Fruit fly (Drosophila melanogaster): ENCODE measurements around the gene Vps29.

Vps29 gene

dm6 chr2L:1150554-1150953 lies at the start of gene Vps29, which contains the start of gene Tfb4:
Gene Vps29 (plus strand): TSS chr2L:1150766.
Gene Tfb4 (minus strand): TSS chr2L:1150677.
- TF ChIP-seq CG17801 (GFP tag; optimal IDR thresholded peaks at IDR 0.05; ENCODE audit: partially characterized antibody) = peak; percentile 62

dm6 chr2L:1102349-1102748 lies 48.2 kb upstream of the Vps29 start, which contains the start of gene CG4629:
Gene CG4629 (minus strand): TSS chr2L:1102504.
- no peak for TF ChIP-seq CG17801 (GFP tag; optimal IDR thresholded peaks at IDR 0.05; ENCODE audit: partially characterized antibody)

dm6 chr2L:1108029-1108688 lies 42.4 kb upstream of the Vps29 start, which contains the start of the genes PolrMT and CG14339:
Gene PolrMT (minus strand): TSS chr2L:1108373.
Gene CG14339 (plus strand): TSS chr2L:1108540.
- TF ChIP-seq CG17801 (GFP tag; optimal IDR thresholded peaks at IDR 0.05; ENCODE audit: partially characterized antibody) = no peak

DNA sequence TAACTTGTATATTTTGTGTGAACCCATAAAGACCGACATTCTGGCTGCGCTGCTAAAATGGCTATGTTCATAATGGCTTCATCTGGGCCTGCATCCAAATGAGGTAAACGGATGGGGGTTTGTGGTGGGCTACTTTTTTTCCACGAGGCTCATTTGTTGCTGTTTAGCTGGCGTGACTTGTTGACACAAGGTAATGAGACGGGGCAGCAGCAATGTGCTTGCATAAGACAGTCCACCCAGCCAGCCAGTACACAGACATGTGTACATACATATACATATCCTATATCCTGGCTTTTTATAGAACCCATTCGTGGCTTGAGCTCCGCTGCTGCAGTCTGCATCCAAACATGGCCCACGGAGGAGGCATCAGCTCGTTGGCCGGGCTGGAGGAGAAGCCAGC lies 37.9 kb upstream of the Vps29 start, which contains the start of gene CG14340:
Gene CG14340 (plus strand): TSS at position 301 of the 400 bp plus-strand sequence.
- TF ChIP-seq CG17801 (GFP tag; optimal IDR thresholded peaks at IDR 0.05; ENCODE audit: partially characterized antibody) = no peak

DNA sequence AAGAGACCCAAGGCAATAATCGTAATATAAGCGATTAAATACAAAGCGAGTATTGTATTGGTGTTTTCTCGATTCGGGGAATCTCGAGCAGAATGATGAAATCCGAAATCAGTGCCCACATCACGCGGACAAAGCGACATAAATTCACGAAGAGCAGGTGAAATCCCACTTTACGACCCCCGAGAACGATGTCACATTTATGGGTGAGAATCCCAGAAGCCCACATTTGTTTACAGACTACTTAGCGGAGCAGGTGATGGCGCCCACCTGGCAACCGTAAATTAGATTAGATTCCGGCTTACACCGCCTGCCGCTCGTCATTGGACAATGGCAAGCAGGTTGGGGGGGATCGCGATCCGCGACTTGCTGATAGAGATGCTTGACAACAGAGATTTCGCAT lies 36.3 kb upstream of the Vps29 start:
- TF ChIP-seq CG17801 (GFP tag; optimal IDR thresholded peaks at IDR 0.05; ENCODE audit: partially characterized antibody) = no peak

DNA sequence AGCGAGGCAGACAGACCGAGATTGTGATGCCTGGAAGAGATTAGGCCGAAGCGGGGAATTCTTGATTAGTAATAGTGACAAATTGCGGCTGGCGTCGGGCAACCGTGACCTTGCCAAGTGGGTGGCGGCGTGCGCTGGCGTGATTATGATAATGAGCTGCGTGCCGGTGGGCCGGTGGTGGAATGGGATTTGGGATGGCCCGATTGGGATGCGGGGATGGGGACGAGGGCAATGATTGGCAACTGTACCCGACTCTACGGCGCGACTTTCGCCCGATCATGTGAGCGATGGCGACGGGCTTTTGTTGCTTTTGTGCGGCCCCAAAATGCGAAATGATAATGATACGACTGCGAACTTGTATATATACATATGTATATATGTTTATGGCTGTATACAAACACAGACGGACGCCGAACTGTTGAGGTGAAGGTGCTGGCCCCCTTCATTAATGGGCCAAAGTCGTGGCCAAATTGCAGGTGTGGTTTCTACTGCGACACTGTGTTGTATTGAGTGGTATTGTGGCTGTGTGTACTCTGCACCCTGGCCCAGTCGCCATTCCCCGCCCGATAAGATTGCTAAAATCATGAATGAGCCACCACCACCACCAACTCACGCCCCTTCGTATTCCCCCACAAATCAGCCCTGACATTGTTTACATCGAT lies 33.8 kb upstream of the Vps29 start:
- TF ChIP-seq CG17801 (GFP tag; optimal IDR thresholded peaks at IDR 0.05; ENCODE audit: partially characterized antibody) = no peak

DNA sequence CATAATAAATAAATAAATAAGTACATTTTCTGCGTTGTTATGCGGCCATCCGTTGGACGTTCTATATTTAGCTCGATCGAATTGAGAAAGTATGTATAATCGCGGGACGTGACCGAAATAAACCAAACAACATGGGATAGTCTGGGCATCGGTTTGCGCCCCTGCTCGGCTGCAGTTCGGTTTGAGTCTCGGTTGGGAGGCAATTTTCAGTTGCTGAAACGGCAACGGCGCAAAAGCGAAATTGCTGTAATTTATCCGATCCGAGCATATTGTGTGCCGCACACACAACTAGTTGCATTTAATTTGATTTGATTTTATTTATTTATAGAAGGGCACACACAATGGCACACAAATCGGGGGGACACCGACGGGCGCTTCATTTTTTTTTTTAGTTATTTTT lies 32.4 kb upstream of the Vps29 start:
- TF ChIP-seq CG17801 (GFP tag; optimal IDR thresholded peaks at IDR 0.05; ENCODE audit: partially characterized antibody) = no peak

dm6 chr2L:1118880-1119809 lies 31.4 kb upstream of the Vps29 start:
- TF ChIP-seq CG17801 (GFP tag; optimal IDR thresholded peaks at IDR 0.05; ENCODE audit: partially characterized antibody) = peak; percentile 55

DNA sequence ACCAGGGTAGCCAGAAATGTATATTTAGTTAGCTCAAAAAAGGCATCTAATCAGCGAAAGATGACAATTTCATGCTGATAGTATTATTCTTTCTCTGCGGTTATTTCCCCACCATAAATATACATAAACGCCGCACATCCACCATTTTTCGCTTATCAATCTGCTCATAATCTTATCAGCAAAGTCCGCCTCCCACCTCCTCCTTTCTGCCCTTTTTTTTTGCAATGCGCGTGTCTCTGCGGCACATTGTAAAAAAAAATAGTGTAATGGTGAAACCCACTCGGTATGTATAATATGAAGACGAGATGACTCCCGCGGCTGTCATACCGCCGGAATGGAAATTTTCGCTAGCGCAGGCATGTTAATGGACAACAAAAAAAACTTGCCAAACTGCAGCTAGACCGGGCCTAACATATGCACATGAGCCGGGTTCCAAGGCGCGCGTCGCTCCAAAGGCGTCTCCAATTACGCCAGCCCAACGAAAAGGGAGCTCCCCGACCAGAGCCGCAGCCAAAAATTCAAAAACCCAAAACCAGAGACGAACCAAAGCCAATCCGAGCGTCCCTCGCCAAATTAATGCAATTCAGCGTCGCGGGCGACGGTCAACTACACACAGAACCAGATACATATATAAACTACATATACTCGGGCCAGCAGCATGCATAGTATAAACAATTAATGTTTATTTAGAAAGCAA lies 30.2 kb upstream of the Vps29 start:
- no peak for TF ChIP-seq CG17801 (GFP tag; optimal IDR thresholded peaks at IDR 0.05; ENCODE audit: partially characterized antibody)

- TF ChIP-seq CG17801 (GFP tag; optimal IDR thresholded peaks at IDR 0.05; ENCODE audit: partially characterized antibody) = no peak
Measured at dm6 chr2L:1121942-1122710, 28.4 kb upstream of the Vps29 start.

dm6 chr2L:1122711-1122960 lies 27.9 kb upstream of the Vps29 start:
- TF ChIP-seq CG17801 (GFP tag; optimal IDR thresholded peaks at IDR 0.05; ENCODE audit: partially characterized antibody) = no peak

dm6 chr2L:1123078-1123818 lies 27.3 kb upstream of the Vps29 start:
- peak; percentile 35 for TF ChIP-seq CG17801 (GFP tag; optimal IDR thresholded peaks at IDR 0.05; ENCODE audit: partially characterized antibody)

DNA sequence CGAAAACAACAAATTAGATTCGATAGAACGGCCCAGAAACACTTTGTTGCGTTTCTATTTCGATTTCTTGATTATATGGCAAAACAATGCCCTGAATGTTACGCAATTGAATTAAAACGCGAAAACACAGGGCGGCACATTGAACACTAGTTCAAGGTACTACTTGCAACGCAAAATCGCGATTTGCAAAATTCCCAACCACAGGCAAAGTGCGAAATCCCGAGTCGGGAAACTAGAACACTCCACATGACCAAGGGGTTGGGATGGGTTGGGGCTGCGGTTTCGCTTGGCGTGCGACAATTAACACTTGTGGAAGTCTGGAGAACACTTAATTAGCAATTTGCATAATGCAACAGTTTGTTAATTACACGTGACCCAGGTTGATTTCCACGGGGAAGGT lies 26.3 kb upstream of the Vps29 start:
- no peak for TF ChIP-seq CG17801 (GFP tag; optimal IDR thresholded peaks at IDR 0.05; ENCODE audit: partially characterized antibody)

DNA sequence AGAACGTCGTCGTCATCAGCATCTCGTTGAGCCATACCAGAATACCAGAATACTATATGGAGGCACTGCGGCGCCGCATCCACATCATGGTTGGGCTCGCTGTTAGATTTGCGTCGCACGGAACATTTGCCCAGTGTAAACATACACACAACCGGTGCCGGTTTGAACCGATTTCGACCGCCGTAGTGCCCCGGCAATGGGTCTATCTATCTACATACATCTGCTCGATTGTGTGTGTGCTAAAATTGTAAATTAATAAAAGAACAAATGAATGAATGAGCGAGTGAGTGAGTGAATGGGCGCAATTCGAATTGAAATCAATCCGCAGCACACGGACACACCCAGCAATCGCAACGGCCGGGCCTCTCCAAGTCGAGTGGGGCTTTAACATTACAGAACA lies 25.1 kb upstream of the Vps29 start:
- TF ChIP-seq CG17801 (GFP tag; optimal IDR thresholded peaks at IDR 0.05; ENCODE audit: partially characterized antibody) = no peak
